Worm (Caenorhabditis elegans) whole organism, dauer: ENCODE results near the gene Y39B6A.37.
"Not testable (repeated sequence)": the region's sequence is repeated elsewhere in the genome, so short reads cannot be mapped to it uniquely, and the experiment has no call there.

ENCODE experiments used
- unc-62 ChIP-seq: sonication (generic microtip); optimal IDR thresholded peaks from 2 replicates; lab custom pipeline; 2017; ENCODE audit warnings: missing biosample characterization, missing genetic modification reagents, missing genetic modification characterization

The Y39B6A.37 gene

ce11 chrV:19001656-19002055 lies 11.0 kb downstream of the Y39B6A.37 start, which contains the start of gene Y39B6A.33:
Y39B6A.33 (plus strand) TSS chrV:19001956.
- TF ChIP-seq unc-62 (GFP tag; lab: Kevin White, UChicago), result no peak

ce11 chrV:19010405-19010804 lies 19.8 kb downstream of the Y39B6A.37 start:
- TF ChIP-seq unc-62 (GFP tag; lab: Kevin White, UChicago), result no peak

ce11 chrV:19013215-19013614 lies 22.6 kb downstream of the Y39B6A.37 start:
- TF ChIP-seq unc-62 (GFP tag; lab: Kevin White, UChicago), result no peak

- not testable (repeated sequence) for TF ChIP-seq unc-62 (GFP tag; lab: Kevin White, UChicago)
These were observed 23.6 kb downstream of the Y39B6A.37 start, which contains the start of gene Y39B6A.30 for ce11 chrV:19014273-19014672. Y39B6A.30 (plus strand) TSS chrV:19014573.

- TF ChIP-seq unc-62 (GFP tag; lab: Kevin White, UChicago), result no peak
These were observed 28.6 kb downstream of the Y39B6A.37 start for ce11 chrV:19019239-19019638.

- TF ChIP-seq unc-62 (GFP tag; lab: Kevin White, UChicago), result no peak
These were observed 34.0 kb downstream of the Y39B6A.37 start, which contains the start of gene Y39B6A.29 for ce11 chrV:19024683-19025082. Y39B6A.29 (minus strand) TSS chrV:19024783.

ce11 chrV:19026163-19026562 lies 35.5 kb downstream of the Y39B6A.37 start, which contains the start of gene Y39B6A.25:
Y39B6A.25 (plus strand) TSS chrV:19026463.
- no peak for TF ChIP-seq unc-62 (GFP tag; lab: Kevin White, UChicago)

- no peak for TF ChIP-seq unc-62 (GFP tag; lab: Kevin White, UChicago)
These were observed 36.7 kb downstream of the Y39B6A.37 start for ce11 chrV:19027338-19027737.

ce11 chrV:19031456-19031855 lies 40.8 kb downstream of the Y39B6A.37 start, which contains the start of gene Y39B6A.27:
Y39B6A.27 (plus strand) TSS chrV:19031756.
- no peak for TF ChIP-seq unc-62 (GFP tag; lab: Kevin White, UChicago)

- no peak for TF ChIP-seq unc-62 (GFP tag; lab: Kevin White, UChicago)
These were observed 45.4 kb downstream of the Y39B6A.37 start for ce11 chrV:19036061-19036460.

ce11 chrV:19037222-19037621 lies 46.6 kb downstream of the Y39B6A.37 start, which contains the start of gene asp-17:
asp-17 (minus strand) TSS chrV:19037322.
- TF ChIP-seq unc-62 (GFP tag; lab: Kevin White, UChicago), result no peak

ce11 chrV:19042256-19042655 lies 51.6 kb downstream of the Y39B6A.37 start, which contains the start of gene asp-16:
asp-16 (minus strand) TSS chrV:19042605.
- no peak for TF ChIP-seq unc-62 (GFP tag; lab: Kevin White, UChicago)
